Worm (Caenorhabditis elegans) whole organism, L1 larva: ENCODE results near the gene F25D1.8.

Source experiments
- Y116A8C.19 ChIP-seq: sonication (generic microtip); optimal IDR thresholded peaks from 2 replicates; lab custom pipeline; 2016; ENCODE audit warnings: missing compliant biosample characterization, missing genetic modification characterization, borderline replicate concordance
- aha-1 ChIP-seq: fragments of 150-350 bp; optimal IDR thresholded peaks from 2 replicates; lab custom pipeline; 2014; ENCODE audit warnings: missing biosample characterization, missing genetic modification characterization
- alr-1 ChIP-seq: fragments of 200-800 bp; sonication (Bioruptor generic); optimal IDR thresholded peaks from 2 replicates; lab custom pipeline; 2018; ENCODE audit warnings: borderline replicate concordance, mild to moderate bottlenecking, missing genetic modification characterization, missing compliant biosample characterization
- aly-2 ChIP-seq: fragments of 150-350 bp; optimal IDR thresholded peaks from 2 replicates; lab custom pipeline; 2014; ENCODE audit warnings: missing biosample characterization, missing genetic modification characterization
- ama-1 ChIP-seq: fragments of 150-350 bp; optimal IDR thresholded peaks from 2 replicates; lab custom pipeline; 2014
- ceh-63 ChIP-seq: fragments of 200-800 bp; sonication (Bioruptor generic); optimal IDR thresholded peaks from 2 replicates; lab custom pipeline; 2018; ENCODE audit warnings: mild to moderate bottlenecking, missing genetic modification characterization, missing compliant biosample characterization
- ceh-8 ChIP-seq: fragments of 200-800 bp; sonication (Bioruptor generic); optimal IDR thresholded peaks from 2 replicates; lab custom pipeline; 2018; ENCODE audit warnings: mild to moderate bottlenecking, missing genetic modification characterization, moderate library complexity, missing compliant biosample characterization
- ceh-82 ChIP-seq, 3 experiments: fragments of 150-350 bp in 1 of 3; sonication (generic microtip) in 2 of 3; optimal IDR thresholded peaks; 2 replicates each; lab custom pipeline; 2014 to 2017; ENCODE audit warnings: missing biosample characterization in 3 of 3, missing genetic modification characterization in 3 of 3
- ceh-88 ChIP-seq: fragments of 200-800 bp; sonication (Bioruptor generic); IDR thresholded peaks from 2 replicates; pipeline ENCODE4 v1.3.6; 2022; ENCODE audit warnings: missing genetic modification characterization, missing compliant biosample characterization
- ces-1 ChIP-seq: fragments of 150-350 bp; optimal IDR thresholded peaks from 2 replicates; lab custom pipeline; 2014; ENCODE audit warnings: missing biosample characterization, missing genetic modification reagents, missing genetic modification characterization
- dpl-1 ChIP-seq, 3 experiments: fragments of 150-350 bp in 2 of 3; sonication (generic microtip) in 1 of 3; optimal IDR thresholded peaks; 2 replicates each; lab custom pipeline; 2014 to 2017; ENCODE audit warnings: missing biosample characterization in 3 of 3, missing genetic modification characterization in 3 of 3, missing genetic modification reagents in 3 of 3
- dsc-1 ChIP-seq: sonication (generic microtip); optimal IDR thresholded peaks from 2 replicates; lab custom pipeline; 2016; ENCODE audit warnings: mild to moderate bottlenecking, missing genetic modification characterization, missing compliant biosample characterization
- efl-1 ChIP-seq, 4 experiments: fragments of 150-350 bp; optimal IDR thresholded peaks in 3 of 4; peaks in 1 of 4; 1 replicate in 1 of 4; 2 replicates in 3 of 4; lab custom pipeline; 2014; ENCODE audit warnings: missing biosample characterization in 2 of 4, missing genetic modification characterization in 2 of 4, missing genetic modification reagents in 2 of 4
- egl-13 ChIP-seq: sonication (generic microtip); optimal IDR thresholded peaks from 2 replicates; lab custom pipeline; 2016; ENCODE audit warnings: missing genotype, missing genetic modification reagents, missing genetic modification characterization, missing compliant biosample characterization
- egl-27 ChIP-seq, 2 experiments: fragments of 150-350 bp in 1 of 2; sonication (generic microtip); optimal IDR thresholded peaks; 3 replicates each; lab custom pipeline; 2017 to 2018; ENCODE audit warnings: missing biosample characterization in 2 of 2, missing genetic modification characterization in 2 of 2, missing genetic modification reagents in 2 of 2
- elt-3 ChIP-seq, 6 experiments: fragments of 150-350 bp in 1 of 6; sonication (generic microtip); optimal IDR thresholded peaks; 2 replicates each; lab custom pipeline; 2017 to 2018; ENCODE audit warnings: missing biosample characterization in 6 of 6, missing genetic modification characterization in 6 of 6, inconsistent platforms in 1 of 6
- fkh-10 ChIP-seq: sonication (generic microtip); optimal IDR thresholded peaks from 2 replicates; lab custom pipeline; 2017; ENCODE audit warnings: missing biosample characterization, missing genetic modification reagents, missing genetic modification characterization
- fkh-4 ChIP-seq: sonication (generic microtip); optimal IDR thresholded peaks from 2 replicates; lab custom pipeline; 2016; ENCODE audit warnings: missing compliant biosample characterization, missing genetic modification characterization, borderline replicate concordance
- fos-1 ChIP-seq: fragments of 150-350 bp; optimal IDR thresholded peaks from 2 replicates; lab custom pipeline; 2014; ENCODE audit warnings: missing biosample characterization, missing genetic modification characterization
- hlh-17 ChIP-seq: fragments of 200-800 bp; sonication (Bioruptor generic); optimal IDR thresholded peaks from 2 replicates; lab custom pipeline; 2018; ENCODE audit warnings: missing genetic modification characterization, mild to moderate bottlenecking, missing compliant biosample characterization, moderate library complexity, borderline replicate concordance
- hlh-4 ChIP-seq: sonication (generic microtip); optimal IDR thresholded peaks from 2 replicates; lab custom pipeline; 2016; ENCODE audit warnings: mild to moderate bottlenecking, missing genetic modification characterization, missing compliant biosample characterization
- irx-1 ChIP-seq: sonication (generic microtip); optimal IDR thresholded peaks from 2 replicates; lab custom pipeline; 2016; ENCODE audit warnings: missing genetic modification characterization, missing compliant biosample characterization
- isw-1 ChIP-seq: fragments of 200-800 bp; sonication (Bioruptor generic); IDR thresholded peaks from 2 replicates; pipeline ENCODE4 v1.3.6; 2022; ENCODE audit warnings: missing genetic modification characterization, missing compliant biosample characterization
- jun-1 ChIP-seq: fragments of 150-350 bp; optimal IDR thresholded peaks from 2 replicates; lab custom pipeline; 2014; ENCODE audit warnings: missing biosample characterization, missing genetic modification reagents, missing genetic modification characterization
- lin-14 ChIP-seq: fragments of 200-800 bp; sonication (Bioruptor generic); optimal IDR thresholded peaks from 2 replicates; lab custom pipeline; 2018; ENCODE audit warnings: mild to moderate bottlenecking, missing genetic modification characterization, moderate library complexity, missing compliant biosample characterization
- lin-35 ChIP-seq, 2 experiments: fragments of 150-350 bp; optimal IDR thresholded peaks; 2 replicates each; lab custom pipeline; 2014; ENCODE audit warnings: missing biosample characterization in 2 of 2, missing genetic modification characterization in 2 of 2, missing genetic modification reagents in 2 of 2
- mdl-1 ChIP-seq, 2 experiments: fragments of 150-350 bp; optimal IDR thresholded peaks; 2 replicates each; lab custom pipeline; 2014 to 2017; ENCODE audit warnings: missing biosample characterization in 2 of 2, missing genetic modification characterization in 2 of 2, inconsistent platforms in 1 of 2
- mef-2 ChIP-seq: fragments of 150-350 bp; optimal IDR thresholded peaks from 2 replicates; lab custom pipeline; 2014; ENCODE audit warnings: missing biosample characterization, missing genetic modification characterization
- nhr-11 ChIP-seq: fragments of 150-350 bp; optimal IDR thresholded peaks from 2 replicates; lab custom pipeline; 2014; ENCODE audit warnings: missing biosample characterization, missing genetic modification characterization
- nhr-12 ChIP-seq: sonication (generic microtip); optimal IDR thresholded peaks from 2 replicates; lab custom pipeline; 2017; ENCODE audit warnings: missing biosample characterization, missing genetic modification characterization
- nhr-20 ChIP-seq: sonication (generic microtip); optimal IDR thresholded peaks from 2 replicates; lab custom pipeline; 2016; ENCODE audit warnings: mild to moderate bottlenecking, missing genetic modification characterization, missing compliant biosample characterization
- nhr-28 ChIP-seq: fragments of 150-350 bp; optimal IDR thresholded peaks from 2 replicates; lab custom pipeline; 2014; ENCODE audit warnings: missing biosample characterization, missing genetic modification characterization
- nhr-76 ChIP-seq: sonication (generic microtip); optimal IDR thresholded peaks from 2 replicates; lab custom pipeline; 2017; ENCODE audit warnings: missing biosample characterization, missing genetic modification characterization
- nhr-84 ChIP-seq: sonication (generic microtip); optimal IDR thresholded peaks from 2 replicates; lab custom pipeline; 2017; ENCODE audit warnings: missing biosample characterization, missing genetic modification characterization
- nhr-85 ChIP-seq: sonication (generic microtip); peaks from one replicate; lab custom pipeline; 2016; ENCODE audit warnings: missing genetic modification characterization, inconsistent platforms, missing compliant biosample characterization
- pag-3 ChIP-seq: sonication (generic microtip); optimal IDR thresholded peaks from 2 replicates; lab custom pipeline; 2017; ENCODE audit warnings: missing genetic modification characterization, mild to moderate bottlenecking, missing compliant biosample characterization, antibody characterized with exemption, borderline replicate concordance; ENCODE audit not compliant: insufficient read depth
- pax-3 ChIP-seq: fragments of 200-800 bp; sonication (Bioruptor generic); optimal IDR thresholded peaks from 2 replicates; lab custom pipeline; 2018; ENCODE audit warnings: mild to moderate bottlenecking, missing genetic modification characterization, moderate library complexity, missing compliant biosample characterization
- pqm-1 ChIP-seq: sonication (generic microtip); optimal IDR thresholded peaks from 3 replicates; lab custom pipeline; 2017; ENCODE audit warnings: missing biosample characterization, missing genetic modification characterization
- rnt-1 ChIP-seq: sonication (generic microtip); optimal IDR thresholded peaks from 2 replicates; lab custom pipeline; 2016; ENCODE audit warnings: mild to moderate bottlenecking, missing genetic modification characterization, moderate library complexity, missing compliant biosample characterization
- snu-23 ChIP-seq: sonication (generic microtip); optimal IDR thresholded peaks from 2 replicates; lab custom pipeline; 2016; ENCODE audit warnings: missing genetic modification characterization, missing compliant biosample characterization
- sox-4 ChIP-seq: sonication (generic microtip); optimal IDR thresholded peaks from 2 replicates; lab custom pipeline; 2016; ENCODE audit warnings: missing genetic modification characterization, missing compliant biosample characterization
- sptf-1 ChIP-seq: fragments of 150-350 bp; optimal IDR thresholded peaks from 2 replicates; lab custom pipeline; 2014; ENCODE audit warnings: missing biosample characterization, missing genetic modification characterization
- sup-37 ChIP-seq: fragments of 200-800 bp; sonication (Bioruptor generic); optimal IDR thresholded peaks from 2 replicates; lab custom pipeline; 2018; ENCODE audit warnings: mild to moderate bottlenecking, missing genetic modification characterization, missing compliant biosample characterization
- swsn-7 ChIP-seq: sonication (generic microtip); optimal IDR thresholded peaks from 2 replicates; lab custom pipeline; 2016; ENCODE audit warnings: missing genetic modification characterization, missing compliant biosample characterization
- unc-30 ChIP-seq: sonication (generic microtip); optimal IDR thresholded peaks from 2 replicates; lab custom pipeline; 2017; ENCODE audit warnings: missing biosample characterization, missing genetic modification characterization
- unc-98 ChIP-seq: fragments of 200-800 bp; sonication (Bioruptor generic); IDR thresholded peaks from 2 replicates; pipeline ENCODE4 v1.3.6; 2022; ENCODE audit warnings: missing genetic modification characterization, missing compliant biosample characterization
- vab-15 ChIP-seq: sonication (generic microtip); optimal IDR thresholded peaks from 2 replicates; lab custom pipeline; 2017; ENCODE audit warnings: missing genotype, mild to moderate bottlenecking, missing genetic modification characterization, missing compliant biosample characterization
- xbp-1 ChIP-seq: sonication (generic microtip); optimal IDR thresholded peaks from 2 replicates; lab custom pipeline; 2016; ENCODE audit warnings: missing genetic modification characterization, missing compliant biosample characterization
- zag-1 ChIP-seq: fragments of 150-350 bp; optimal IDR thresholded peaks from 2 replicates; lab custom pipeline; 2014; ENCODE audit warnings: missing biosample characterization, missing genetic modification characterization

F25D1.8 gene

DNA sequence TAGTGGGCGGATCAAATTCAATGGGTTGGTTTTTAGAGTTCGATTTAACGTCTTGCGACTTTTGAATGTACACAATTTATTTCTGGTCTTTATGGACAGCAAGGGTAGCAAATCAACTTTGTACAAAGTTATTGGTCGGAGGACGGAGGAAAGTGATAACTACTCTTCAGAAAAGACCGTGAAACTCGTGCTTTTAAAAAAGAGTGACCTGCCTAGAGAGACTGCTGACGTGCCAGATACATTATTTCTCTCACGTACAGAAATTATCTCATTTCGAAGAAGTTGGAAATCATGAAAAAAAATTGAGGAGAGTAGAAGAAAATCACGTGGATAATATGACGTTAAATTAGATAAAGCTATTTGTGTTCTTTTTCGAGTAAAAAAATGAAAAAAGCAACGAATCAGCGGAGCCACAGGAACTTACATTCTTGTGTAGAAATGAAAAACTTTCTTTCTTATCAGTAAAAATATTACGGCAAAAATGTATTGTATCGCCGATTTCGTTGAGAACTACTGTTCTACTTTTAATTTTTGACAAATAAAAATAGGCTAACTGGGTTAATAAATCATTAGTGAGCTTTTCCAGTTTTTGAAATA is 3.0 kb upstream of the F25D1.8 start, which contains the start of gene ppm-1.A (continued):
- TF ChIP-seq egl-27 (tag; optimal IDR thresholded peaks at IDR 0.05; lab: Kevin White, UChicago) (no peak), ces-1 (no peak), jun-1 (no peak), sup-37 (GFP tag; lab: Kevin White, UChicago) (no peak), efl-1 (optimal IDR thresholded peaks at IDR 0.05; lab: Kevin White, UChicago) (peak in 1 of 2 experiments; percentile 7), efl-1 (GFP tag; optimal IDR thresholded peaks at IDR 0.05 in 1 of 2; lab: Kevin White, UChicago) (peak in 1 of 2 experiments; percentile 83), irx-1 (tag; lab: Kevin White, UChicago) (no peak), fkh-4 (tag; lab: Kevin White, UChicago) (no peak), ceh-82 (tag; optimal IDR thresholded peaks at IDR 0.05; lab: Kevin White, UChicago) (no peak), ama-1 (lab: Kevin White, UChicago) (peak; percentile 28)

DNA sequence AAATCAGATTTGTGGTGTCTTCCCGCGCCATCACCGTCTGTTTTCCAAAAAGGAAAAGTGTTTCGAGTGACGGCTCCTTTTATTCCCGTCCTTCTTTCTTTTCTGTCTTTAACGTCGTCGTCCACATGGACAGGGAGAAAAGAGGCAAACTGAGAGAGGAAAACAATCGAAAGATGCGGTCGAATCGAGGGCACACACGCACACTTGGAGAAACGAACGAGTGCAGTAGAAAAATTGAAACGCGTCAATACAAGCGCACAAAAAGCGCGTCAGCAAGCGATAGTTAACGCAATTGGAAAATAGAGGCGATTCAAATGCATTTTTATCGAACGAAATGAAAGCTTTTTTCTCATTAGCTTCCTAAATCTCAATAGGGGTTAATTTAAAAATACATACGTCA is 2.4 kb upstream of the F25D1.8 start:
- TF ChIP-seq ceh-8 (peak; percentile 82), aha-1 (tag; lab: Kevin White, UChicago) (peak; percentile 44), nhr-12 (tag; lab: Kevin White, UChicago) (no peak), isw-1 (peak; percentile 88), unc-30 (tag; lab: Kevin White, UChicago) (no peak), lin-14 (GFP tag; lab: Kevin White, UChicago) (peak; percentile 99), mdl-1 (tag; optimal IDR thresholded peaks at IDR 0.05; lab: Kevin White, UChicago) (peak; percentile 34 to 94), zag-1 (tag; lab: Kevin White, UChicago) (no peak), fos-1 (tag; lab: Kevin White, UChicago) (peak; percentile 92), alr-1 (no peak), irx-1 (tag; lab: Kevin White, UChicago) (peak; percentile 89), rnt-1 (tag; lab: Kevin White, UChicago) (peak; percentile 96), dsc-1 (peak; percentile 92), nhr-76 (tag; lab: Kevin White, UChicago) (no peak), pqm-1 (tag; lab: Kevin White, UChicago) (no peak), mef-2 (tag; lab: Kevin White, UChicago) (peak; percentile 72), elt-3 (tag; optimal IDR thresholded peaks at IDR 0.05; lab: Kevin White, UChicago) (peak in 3 of 6 experiments; percentile 78 to 84 (median 78)), dpl-1 (GFP tag; optimal IDR thresholded peaks at IDR 0.05; lab: Kevin White, UChicago) (peak; percentile 96 to 97 (median 97)), sox-4 (peak; percentile 79), ceh-88 (GFP tag; lab: Robert Waterston, UW) (peak; percentile 84), unc-98 (no peak), nhr-84 (no peak), swsn-7 (tag; lab: Kevin White, UChicago) (peak; percentile 94), lin-35 (GFP tag; optimal IDR thresholded peaks at IDR 0.05; lab: Kevin White, UChicago) (peak; percentile 97 to 98), egl-13 (tag; lab: Kevin White, UChicago) (peak; percentile 78), jun-1 (peak; percentile 83), xbp-1 (tag; lab: Kevin White, UChicago) (peak; percentile 94), nhr-20 (tag; lab: Kevin White, UChicago) (peak; percentile 95), pax-3 (tag; lab: Kevin White, UChicago) (peak; percentile 79), vab-15 (peak; percentile 42), aly-2 (tag; lab: Kevin White, UChicago) (peak; percentile 89), nhr-28 (no peak), fkh-10 (GFP tag; lab: Kevin White, UChicago) (peak; percentile 84), ceh-63 (GFP tag; lab: Kevin White, UChicago) (no peak), Y116A8C.19 (no peak), snu-23 (GFP tag; lab: Kevin White, UChicago) (peak; percentile 95), nhr-85 (tag; lab: Kevin White, UChicago) (peak; percentile 97), ces-1 (peak; percentile 43), nhr-11 (tag; lab: Kevin White, UChicago) (peak; percentile 74), sptf-1 (no peak), hlh-4 (tag; lab: Kevin White, UChicago) (no peak), pag-3 (no peak), hlh-17 (GFP tag; lab: Kevin White, UChicago) (no peak)
